Fruit fly (Drosophila melanogaster) whole organism, embryonic: Measurements from ENCODE around the gene CG7656.

ENCODE experiments used
- Aef1 ChIP-seq: fragments of 200-800 bp; sonication (Bioruptor generic); IDR thresholded peaks from 3 replicates; pipeline ENCODE4 v1.3.6; 2022; ENCODE audit warnings: missing biosample characterization, missing genetic modification characterization
- Bgb ChIP-seq: fragments of 200-800 bp; sonication (Bioruptor generic); IDR thresholded peaks from 2 replicates; pipeline ENCODE4 v1.3.6; 2022; ENCODE audit warnings: missing biosample characterization, missing genetic modification characterization; ENCODE audit not compliant: partially characterized antibody
- CG10267 ChIP-seq: fragments of 200-800 bp; sonication (Bioruptor generic); optimal IDR thresholded peaks from 2 replicates; lab custom pipeline; 2018; ENCODE audit warnings: missing biosample characterization, mild to moderate bottlenecking, missing genetic modification characterization, moderate library complexity
- CG11093 ChIP-seq: fragments of 200-800 bp; sonication (Bioruptor generic); IDR thresholded peaks from 3 replicates; pipeline ENCODE4 v1.3.6; 2022; ENCODE audit warnings: missing biosample characterization, missing genetic modification characterization
- CG13296 ChIP-seq: fragments of 200-800 bp; sonication (Bioruptor generic); optimal IDR thresholded peaks from 3 replicates; lab custom pipeline; 2018; ENCODE audit warnings: missing biosample characterization, mild to moderate bottlenecking, missing genetic modification characterization
- CG13624 ChIP-seq: fragments of 200-800 bp; sonication (Bioruptor generic); optimal IDR thresholded peaks from 2 replicates; lab custom pipeline; 2016; ENCODE audit warnings: missing biosample characterization, missing genetic modification characterization
- CG14710 ChIP-seq: fragments of 200-800 bp; sonication (Bioruptor generic); optimal IDR thresholded peaks from 3 replicates; lab custom pipeline; 2019; ENCODE audit warnings: missing biosample characterization, mild to moderate bottlenecking, missing genetic modification characterization, moderate library complexity
- CG15011 ChIP-seq: fragments of 200-800 bp; sonication (Bioruptor generic); optimal IDR thresholded peaks from 3 replicates; lab custom pipeline; 2018; ENCODE audit warnings: missing biosample characterization, mild to moderate bottlenecking, missing genetic modification characterization
- CG16813 ChIP-seq: fragments of 200-800 bp; sonication (Bioruptor generic); IDR thresholded peaks from 3 replicates; pipeline ENCODE4 v1.3.6; 2022; ENCODE audit warnings: missing biosample characterization, missing genetic modification characterization; ENCODE audit not compliant: partially characterized antibody
- CG17186 ChIP-seq: fragments of 200-800 bp; sonication (Bioruptor generic); optimal IDR thresholded peaks from 3 replicates; lab custom pipeline; 2017; ENCODE audit warnings: missing biosample characterization, missing genetic modification reagents, missing genetic modification characterization
- CG18599 ChIP-seq: fragments of 200-800 bp; sonication (Bioruptor generic); optimal IDR thresholded peaks from 3 replicates; lab custom pipeline; 2017; ENCODE audit warnings: missing biosample characterization, missing genetic modification characterization, mild to moderate bottlenecking, moderate library complexity, missing genetic modification reagents
- CG2120 ChIP-seq: fragments of 200-800 bp; sonication (Bioruptor generic); optimal IDR thresholded peaks from 3 replicates; lab custom pipeline; 2016; ENCODE audit warnings: missing biosample characterization, missing genetic modification characterization
- CG30020 ChIP-seq: fragments of 200-800 bp; optimal IDR thresholded peaks from 2 replicates; lab custom pipeline; 2019; ENCODE audit warnings: missing biosample characterization, mild to moderate bottlenecking, missing genetic modification characterization, moderate library complexity
- CG3163 ChIP-seq: fragments of 200-800 bp; sonication (Bioruptor generic); optimal IDR thresholded peaks from 3 replicates; lab custom pipeline; 2016; ENCODE audit warnings: missing biosample characterization, missing genetic modification characterization
- CG32532 ChIP-seq: fragments of 200-800 bp; sonication (Bioruptor generic); IDR thresholded peaks from 2 replicates; pipeline ENCODE4 v1.3.6; 2022; ENCODE audit warnings: missing biosample characterization, missing genetic modification characterization
- CG34224 ChIP-seq: fragments of 200-800 bp; sonication (Bioruptor generic); IDR thresholded peaks from 3 replicates; pipeline ENCODE4 v1.3.6; 2022; ENCODE audit warnings: missing biosample characterization, missing genetic modification characterization; ENCODE audit not compliant: partially characterized antibody
- CG3726 ChIP-seq: fragments of 200-800 bp; sonication (Bioruptor generic); IDR thresholded peaks from 3 replicates; pipeline ENCODE4, ENCODE4 v1.3.6; 2022; ENCODE audit warnings: missing biosample characterization, missing genetic modification characterization
- CG4617 ChIP-seq: fragments of 200-800 bp; sonication (Bioruptor generic); optimal IDR thresholded peaks from 3 replicates; lab custom pipeline; 2016; ENCODE audit warnings: missing biosample characterization, missing genetic modification characterization, borderline replicate concordance
- CG4730 ChIP-seq: fragments of 200-800 bp; sonication (Bioruptor generic); IDR thresholded peaks from 2 replicates; pipeline ENCODE4 v1.3.6; 2022; ENCODE audit warnings: missing biosample characterization, missing genetic modification characterization
- CG6791 ChIP-seq: fragments of 200-800 bp; sonication (Bioruptor generic); IDR thresholded peaks from 3 replicates; pipeline ENCODE4 v1.3.6; 2022; ENCODE audit warnings: missing biosample characterization, missing genetic modification characterization; ENCODE audit not compliant: partially characterized antibody
- CrebB ChIP-seq: fragments of 200-800 bp; sonication (Bioruptor generic); optimal IDR thresholded peaks from 3 replicates; lab custom pipeline; 2018; ENCODE audit warnings: missing biosample characterization, mild to moderate bottlenecking, missing genetic modification characterization
- Dp ChIP-seq: fragments of 200-800 bp; sonication (Bioruptor generic); optimal IDR thresholded peaks from 2 replicates; lab custom pipeline; 2018; ENCODE audit warnings: missing biosample characterization, mild to moderate bottlenecking, missing genetic modification characterization, moderate library complexity
- E2f2 ChIP-seq: fragments of 200-800 bp; sonication (Bioruptor generic); IDR thresholded peaks from 2 replicates; pipeline ENCODE4 v1.3.6; 2022; ENCODE audit warnings: missing biosample characterization, missing genetic modification characterization
- Ets97D ChIP-seq: fragments of 200-800 bp; sonication (Bioruptor generic); optimal IDR thresholded peaks from 3 replicates; lab custom pipeline; 2016; ENCODE audit warnings: missing biosample characterization, missing genetic modification characterization
- HLH4C ChIP-seq: fragments of 200-800 bp; sonication (Bioruptor generic); IDR thresholded peaks from 3 replicates; pipeline ENCODE4 v1.3.6; 2022; ENCODE audit warnings: missing biosample characterization, missing genetic modification characterization; ENCODE audit not compliant: partially characterized antibody
- HLH54F ChIP-seq: fragments of 200-800 bp; sonication (Bioruptor generic); optimal IDR thresholded peaks from 3 replicates; lab custom pipeline; 2016; ENCODE audit warnings: missing biosample characterization, missing genetic modification characterization
- MBD-R2 ChIP-seq: fragments of 200-800 bp; sonication (Bioruptor generic); IDR thresholded peaks from 2 replicates; pipeline ENCODE4 v1.3.6; 2022; ENCODE audit warnings: missing biosample characterization, missing genetic modification characterization
- MESR4 ChIP-seq: fragments of 200-800 bp; sonication (Bioruptor generic); optimal IDR thresholded peaks from 2 replicates; lab custom pipeline; 2018; ENCODE audit warnings: missing biosample characterization, mild to moderate bottlenecking, missing genetic modification characterization, moderate library complexity
- Med ChIP-seq: fragments of 200-800 bp; sonication (Bioruptor generic); peaks from one replicate; lab custom pipeline; 2016; ENCODE audit warnings: missing biosample characterization, missing genetic modification characterization, mild to moderate bottlenecking, inconsistent platforms, moderate library complexity
- Meics ChIP-seq: fragments of 200-800 bp; sonication (Bioruptor generic); optimal IDR thresholded peaks from 2 replicates; lab custom pipeline; 2017; ENCODE audit warnings: missing biosample characterization, mild to moderate bottlenecking, missing genetic modification characterization
- Nf-YC ChIP-seq: fragments of 200-800 bp; optimal IDR thresholded peaks from 3 replicates; lab custom pipeline; 2019; ENCODE audit warnings: missing biosample characterization, mild to moderate bottlenecking, missing genetic modification characterization, moderate library complexity
- Oaz ChIP-seq: fragments of 200-800 bp; sonication (Bioruptor generic); IDR thresholded peaks from 2 replicates; pipeline ENCODE4 v1.3.6; 2022; ENCODE audit warnings: missing biosample characterization, missing genetic modification characterization
- Sox102F ChIP-seq: fragments of 200-800 bp; sonication (Bioruptor generic); optimal IDR thresholded peaks from 2 replicates; lab custom pipeline; 2018; ENCODE audit warnings: missing biosample characterization, mild to moderate bottlenecking, missing genetic modification characterization, moderate library complexity
- Sry-δ ChIP-seq: fragments of 200-800 bp; sonication (Bioruptor generic); optimal IDR thresholded peaks from 2 replicates; lab custom pipeline; 2016; ENCODE audit warnings: missing biosample characterization, missing genetic modification characterization
- Taf1 ChIP-seq: fragments of 200-800 bp; sonication (Bioruptor generic); IDR thresholded peaks from 2 replicates; pipeline ENCODE4 v1.3.6; 2022; ENCODE audit warnings: missing biosample characterization, missing genetic modification characterization
- abd-A ChIP-seq: fragments of 200-800 bp; sonication (Bioruptor generic); optimal IDR thresholded peaks from 3 replicates; lab custom pipeline; 2019; ENCODE audit warnings: missing biosample characterization, mild to moderate bottlenecking, missing genetic modification characterization, moderate library complexity
- aop ChIP-seq: fragments of 200-800 bp; sonication (Bioruptor generic); IDR thresholded peaks from 2 replicates; pipeline ENCODE4 v1.3.6; 2022; ENCODE audit warnings: missing biosample characterization, missing genetic modification characterization
- gce ChIP-seq: fragments of 200-800 bp; sonication (Bioruptor generic); IDR thresholded peaks from 3 replicates; pipeline ENCODE4 v1.3.6; 2022; ENCODE audit warnings: missing biosample characterization, missing genetic modification characterization
- gfzf ChIP-seq: fragments of 200-800 bp; sonication (Bioruptor generic); optimal IDR thresholded peaks from 2 replicates; lab custom pipeline; 2016; ENCODE audit warnings: missing biosample characterization, mild to moderate bottlenecking, missing genetic modification characterization, moderate library complexity
- inv ChIP-seq: fragments of 200-800 bp; sonication (Bioruptor generic); IDR thresholded peaks from 2 replicates; pipeline ENCODE4 v1.3.6; 2022; ENCODE audit warnings: missing biosample characterization, missing genetic modification characterization; ENCODE audit not compliant: partially characterized antibody
- klu ChIP-seq: fragments of 200-800 bp; sonication (Bioruptor generic); IDR thresholded peaks from 2 replicates; pipeline ENCODE4 v1.3.6; 2022; ENCODE audit warnings: missing biosample characterization, missing genetic modification characterization
- mam ChIP-seq: fragments of 200-800 bp; sonication (Bioruptor generic); optimal IDR thresholded peaks from 3 replicates; lab custom pipeline; 2016; ENCODE audit warnings: missing biosample characterization, missing genetic modification characterization
- mirr ChIP-seq: fragments of 200-800 bp; sonication (Bioruptor generic); optimal IDR thresholded peaks from 3 replicates; lab custom pipeline; 2018; ENCODE audit warnings: missing biosample characterization, mild to moderate bottlenecking, missing genetic modification characterization
- pros ChIP-seq: fragments of 200-800 bp; sonication (Bioruptor generic); optimal IDR thresholded peaks from 3 replicates; lab custom pipeline; 2019; ENCODE audit warnings: missing biosample characterization, mild to moderate bottlenecking, missing genetic modification characterization, moderate library complexity
- psq ChIP-seq: fragments of 200-800 bp; sonication (Bioruptor generic); optimal IDR thresholded peaks from 2 replicates; lab custom pipeline; 2017; ENCODE audit warnings: missing biosample characterization, missing genetic modification characterization
- sd ChIP-seq: fragments of 200-800 bp; sonication (Bioruptor generic); optimal IDR thresholded peaks from 3 replicates; lab custom pipeline; 2018; ENCODE audit warnings: missing biosample characterization, mild to moderate bottlenecking, missing genetic modification characterization, moderate library complexity
- sens ChIP-seq: fragments of 200-800 bp; sonication (Bioruptor generic); peaks from one replicate; lab custom pipeline; 2016; ENCODE audit warnings: missing biosample characterization, missing genetic modification characterization
- tin ChIP-seq: fragments of 200-800 bp; sonication (Bioruptor generic); optimal IDR thresholded peaks from 3 replicates; lab custom pipeline; 2016; ENCODE audit warnings: missing biosample characterization, missing genetic modification characterization
- unc-4 ChIP-seq: fragments of 200-800 bp; sonication (Bioruptor generic); IDR thresholded peaks from 2 replicates; pipeline ENCODE4 v1.3.6; 2022; ENCODE audit warnings: missing biosample characterization, missing genetic modification characterization; ENCODE audit not compliant: partially characterized antibody
- zen2 ChIP-seq: fragments of 200-800 bp; sonication (Bioruptor generic); IDR thresholded peaks from 3 replicates; pipeline ENCODE4 v1.3.6; 2022; ENCODE audit warnings: missing biosample characterization, missing genetic modification characterization; ENCODE audit not compliant: partially characterized antibody

The CG7656 gene

dm6 chr3L:15583504-15583903 is 4.5 kb downstream of the CG7656 start, which contains the start of gene AIMP2 (continued):
- TF ChIP-seq abd-A (tag; lab: Kevin White, UChicago), result no peak
- peak; percentile 11 for TF ChIP-seq Ets97D (GFP tag; lab: Kevin White, UChicago)
- no peak for TF ChIP-seq CG3726 (GFP tag; lab: Robert Waterston, UW)
- peak; percentile 89 for TF ChIP-seq E2f2 (GFP tag; lab: Robert Waterston, UW)
- peak; percentile 21 for TF ChIP-seq CG30020 (tag; lab: Kevin White, UChicago)
- TF ChIP-seq CG4730, result no peak
- peak; percentile 18 for TF ChIP-seq CG10267
- TF ChIP-seq inv (GFP tag; lab: Robert Waterston, UW), result 0 out of 2 replicates have a peak, but pooled peaks have one; percentile 13
- TF ChIP-seq CG13296 (GFP tag; lab: Kevin White, UChicago), result no peak
- no peak for TF ChIP-seq CG18599 (GFP tag; lab: Kevin White, UChicago)
- TF ChIP-seq CG32532, result no peak
- 0 out of 3 replicates have a peak, but pooled peaks have one; percentile 17 for TF ChIP-seq CG16813 (GFP tag; lab: Robert Waterston, UW)
- no peak for TF ChIP-seq Med (GFP tag; lab: Kevin White, UChicago)
- no peak for TF ChIP-seq mam (GFP tag; lab: Kevin White, UChicago)
- TF ChIP-seq Oaz, result no peak
- TF ChIP-seq CG13624 (GFP tag; lab: Kevin White, UChicago), result no peak
- TF ChIP-seq CG4617 (GFP tag; lab: Kevin White, UChicago), result peak; percentile 82
- no peak for TF ChIP-seq Aef1 (GFP tag; lab: Robert Waterston, UW)
- no peak for TF ChIP-seq CG3163
- TF ChIP-seq HLH54F (GFP tag; lab: Kevin White, UChicago), result no peak
- TF ChIP-seq gce (GFP tag; lab: Robert Waterston, UW), result no peak
- TF ChIP-seq CG15011, result no peak
- no peak for TF ChIP-seq tin (GFP tag; lab: Kevin White, UChicago)
- peak; percentile 83 for TF ChIP-seq Dp (GFP tag; lab: Kevin White, UChicago)
- TF ChIP-seq zen2 (GFP tag; lab: Robert Waterston, UW), result no peak
- no peak for TF ChIP-seq mirr (GFP tag; lab: Kevin White, UChicago)
- no peak for TF ChIP-seq Nf-YC (tag; lab: Kevin White, UChicago)
- TF ChIP-seq CG34224 (GFP tag; lab: Robert Waterston, UW), result 0 out of 3 replicates have a peak, but pooled peaks have one; percentile 20
- no peak for TF ChIP-seq Taf1 (GFP tag; lab: Robert Waterston, UW)
- no peak for TF ChIP-seq CG11093
- peak; percentile 1 for TF ChIP-seq sd (tag; lab: Kevin White, UChicago)
- TF ChIP-seq aop, result no peak
- no peak for TF ChIP-seq CG2120 (GFP tag; lab: Kevin White, UChicago)
- TF ChIP-seq Meics (GFP tag; lab: Kevin White, UChicago), result no peak
- no peak for TF ChIP-seq Sox102F
- TF ChIP-seq CG17186, result peak; percentile 23
- TF ChIP-seq MESR4 (GFP tag; lab: Kevin White, UChicago), result peak; percentile 76
- TF ChIP-seq psq (GFP tag; lab: Kevin White, UChicago), result no peak
- TF ChIP-seq unc-4 (GFP tag; lab: Robert Waterston, UW), result peak; percentile 49
- TF ChIP-seq sens (GFP tag; lab: Kevin White, UChicago), result no peak
- peak; percentile 35 for TF ChIP-seq Bgb (GFP tag; lab: Robert Waterston, UW)
- TF ChIP-seq gfzf (GFP tag; lab: Kevin White, UChicago), result peak; percentile 80
- peak; percentile 18 for TF ChIP-seq CG14710
- no peak for TF ChIP-seq klu (GFP tag; lab: Robert Waterston, UW)
- peak; percentile 30; the same call in 1 of the 3 replicates for TF ChIP-seq CG6791 (GFP tag; lab: Robert Waterston, UW)
- TF ChIP-seq MBD-R2 (GFP tag; lab: Robert Waterston, UW), result peak; percentile 71
- no peak for TF ChIP-seq pros
- TF ChIP-seq CrebB (tag; lab: Kevin White, UChicago), result no peak
- TF ChIP-seq HLH4C (GFP tag; lab: Robert Waterston, UW), result peak; percentile 46; the same call in 1 of the 3 replicates
- TF ChIP-seq Sry-δ (GFP tag; lab: Kevin White, UChicago), result peak; percentile 47
